Worm (Caenorhabditis elegans): ENCODE measurements around the gene str-94.

The str-94 gene

DNA sequence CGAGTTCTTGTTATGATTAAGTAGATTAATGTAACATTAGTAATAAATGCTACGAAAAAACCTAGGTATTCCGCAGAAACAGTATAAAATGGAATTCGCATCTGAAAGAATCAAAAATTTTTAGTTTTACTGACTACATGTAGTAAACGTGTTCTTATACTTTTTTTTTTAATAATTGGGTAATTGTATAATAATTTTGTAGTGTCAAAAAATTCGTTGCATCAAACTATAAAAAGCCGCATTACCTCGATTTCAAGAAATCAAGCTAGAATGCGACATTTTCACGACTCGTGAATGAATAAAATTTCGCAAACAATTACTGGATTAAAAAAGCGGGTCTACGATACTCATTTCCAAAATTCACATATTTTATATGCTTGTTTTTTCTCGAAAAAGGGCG, at the start of gene str-94:
Gene str-94, minus strand, starts transcription at position 101 of the 400 bp plus-strand sequence.
- TF ChIP-seq unc-62 (GFP tag; optimal IDR thresholded peaks at IDR 0.05), result no peak

DNA sequence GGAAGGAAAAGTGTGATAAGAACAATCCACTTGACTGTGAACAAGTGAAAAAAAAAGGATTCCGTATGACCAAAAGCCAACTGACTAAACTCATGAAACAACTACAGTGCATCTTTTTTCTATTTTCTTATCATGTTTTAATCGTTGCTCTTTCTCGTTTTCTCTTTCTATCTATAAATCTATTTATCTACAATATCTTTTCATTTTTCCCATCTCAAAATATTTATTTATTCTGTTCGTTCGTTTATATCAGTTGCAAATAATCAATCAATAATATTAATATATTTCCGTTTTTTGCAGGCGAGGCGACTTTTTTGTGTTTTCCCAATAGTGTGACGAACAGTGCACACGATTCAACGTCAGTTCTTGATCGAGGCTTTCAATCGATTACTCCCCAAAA, 48.2 kb upstream of the str-94 start, which contains the start of gene F44A2.5:
Gene F44A2.5, plus strand, starts transcription at position 301 of the 400 bp plus-strand sequence.
- no peak for TF ChIP-seq unc-62 (GFP tag; optimal IDR thresholded peaks at IDR 0.05)

DNA sequence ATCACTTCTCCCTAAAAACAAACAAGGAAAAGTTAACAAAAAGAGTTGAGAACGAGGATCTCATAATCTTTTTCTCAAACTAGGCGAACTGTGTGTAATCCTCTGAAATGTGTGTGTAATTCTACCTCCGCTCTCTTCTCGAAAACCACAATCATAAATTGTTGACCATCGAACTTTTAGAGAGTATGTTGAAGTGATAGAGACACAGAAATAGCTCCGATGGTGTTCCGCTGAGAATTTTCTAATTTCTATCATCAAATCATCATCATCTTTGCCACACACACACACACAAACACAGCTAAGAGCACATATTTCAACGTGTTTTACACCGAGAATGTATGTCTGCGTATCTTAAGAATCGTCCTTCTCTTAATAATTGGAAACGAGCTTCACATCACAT, 46.5 kb upstream of the str-94 start:
- no peak for TF ChIP-seq unc-62 (GFP tag; optimal IDR thresholded peaks at IDR 0.05)

DNA sequence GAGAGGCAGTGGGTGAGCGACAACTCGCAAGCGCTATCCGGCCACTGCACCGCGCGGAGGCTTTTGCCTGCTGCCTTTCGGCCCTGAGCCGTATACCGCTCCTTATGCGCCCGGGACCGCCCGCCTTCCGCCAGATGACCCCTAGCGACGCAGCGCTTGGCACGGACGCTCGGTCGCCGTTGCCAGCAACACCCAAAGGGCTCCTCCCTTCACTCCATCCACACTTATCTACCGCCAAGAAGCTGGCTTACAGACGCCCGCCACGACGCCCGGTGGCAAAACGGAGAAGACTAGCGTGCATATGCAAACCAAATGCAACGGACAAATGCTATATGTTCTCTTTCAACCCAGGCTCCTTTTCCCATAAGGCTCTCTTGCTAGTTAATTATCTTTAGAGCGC, 44.3 kb upstream of the str-94 start:
- TF ChIP-seq unc-62 (GFP tag; optimal IDR thresholded peaks at IDR 0.05), result no peak

DNA sequence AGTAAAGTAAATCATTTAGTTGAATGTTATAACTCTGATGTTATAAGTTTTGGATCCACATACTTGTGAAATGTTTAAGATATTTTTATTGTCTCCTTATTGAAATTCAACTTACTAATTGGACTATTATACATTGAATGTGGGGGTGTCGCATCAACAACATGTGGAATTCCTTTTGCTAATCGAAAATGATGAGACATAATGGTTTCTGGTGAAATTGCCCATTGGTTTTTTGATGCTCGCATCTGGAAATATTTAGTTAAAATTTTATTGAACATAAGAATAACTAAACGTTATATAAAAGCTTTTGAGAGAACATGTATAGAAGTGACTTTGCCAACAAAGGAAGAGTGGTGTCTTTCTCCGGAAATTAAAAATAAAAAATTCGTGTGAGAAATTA, 42.8 kb upstream of the str-94 start, which contains the start of gene ZK682.7:
Gene ZK682.7, minus strand, starts transcription at position 247 of the 400 bp plus-strand sequence.
- no peak for TF ChIP-seq unc-62 (GFP tag; optimal IDR thresholded peaks at IDR 0.05)

DNA sequence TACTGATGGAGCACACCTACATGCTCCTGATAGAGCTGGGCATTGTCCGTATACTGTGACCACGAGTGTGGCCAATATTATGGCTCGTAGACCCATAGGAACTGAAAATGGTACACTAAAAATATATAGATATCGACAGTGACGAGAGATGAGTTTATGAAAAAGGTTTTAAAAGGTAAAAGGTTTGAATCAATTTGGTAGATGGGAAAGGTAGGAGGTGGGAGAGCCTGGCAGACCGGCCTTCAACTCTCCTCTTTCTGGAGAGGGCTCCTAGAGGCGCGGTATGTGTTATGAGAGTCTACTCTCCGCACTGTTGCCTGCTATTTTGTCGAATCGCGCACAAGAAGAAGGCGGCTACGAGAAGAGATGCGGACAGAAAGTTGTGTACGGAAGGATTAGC, 38.4 kb upstream of the str-94 start, which contains the start of gene lron-2:
Gene lron-2, minus strand, starts transcription at position 101 of the 400 bp plus-strand sequence.
- TF ChIP-seq unc-62 (GFP tag; optimal IDR thresholded peaks at IDR 0.05), result no peak

DNA sequence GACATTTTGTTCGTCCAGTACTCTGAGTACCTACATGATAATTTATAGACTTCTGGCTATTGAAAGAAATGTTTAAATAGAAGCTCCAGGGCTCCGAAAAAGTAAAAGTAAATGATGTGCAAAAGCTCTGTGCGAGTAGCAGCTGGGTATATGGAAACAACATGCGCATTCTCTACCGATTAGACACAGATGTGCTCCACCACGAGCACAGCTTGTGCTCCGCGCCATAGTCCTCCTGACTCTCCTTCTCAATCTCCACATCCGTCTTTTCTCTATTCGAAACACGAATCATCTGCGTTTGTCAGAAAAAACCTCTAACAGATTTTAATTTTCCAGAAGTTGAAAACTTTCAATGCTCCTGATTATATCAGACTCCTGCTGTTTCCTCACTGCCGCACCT, 34.3 kb upstream of the str-94 start:
- TF ChIP-seq unc-62 (GFP tag; optimal IDR thresholded peaks at IDR 0.05), result no peak

DNA sequence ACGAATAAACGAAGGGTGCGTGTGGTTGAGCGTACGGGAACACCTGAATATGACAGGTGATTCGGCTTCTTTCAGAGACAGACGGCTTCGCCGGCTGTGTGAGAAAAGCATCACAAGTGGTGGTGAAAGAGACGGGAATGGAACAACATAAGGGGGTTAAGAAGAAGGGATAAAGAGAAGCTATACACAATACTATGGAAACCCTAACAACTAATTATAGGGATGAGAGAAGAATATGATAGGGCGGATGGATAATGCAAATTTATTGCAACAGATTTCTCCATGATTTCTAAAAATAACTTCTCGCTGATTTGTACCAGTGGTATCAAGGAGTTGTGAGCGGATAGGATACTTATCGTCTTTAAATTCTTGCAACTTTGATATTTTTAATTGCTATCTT, 33.0 kb upstream of the str-94 start, which contains the start of gene hlh-10:
Gene hlh-10, minus strand, starts transcription at position 101 of the 400 bp plus-strand sequence.
- no peak for TF ChIP-seq unc-62 (GFP tag; optimal IDR thresholded peaks at IDR 0.05)

DNA sequence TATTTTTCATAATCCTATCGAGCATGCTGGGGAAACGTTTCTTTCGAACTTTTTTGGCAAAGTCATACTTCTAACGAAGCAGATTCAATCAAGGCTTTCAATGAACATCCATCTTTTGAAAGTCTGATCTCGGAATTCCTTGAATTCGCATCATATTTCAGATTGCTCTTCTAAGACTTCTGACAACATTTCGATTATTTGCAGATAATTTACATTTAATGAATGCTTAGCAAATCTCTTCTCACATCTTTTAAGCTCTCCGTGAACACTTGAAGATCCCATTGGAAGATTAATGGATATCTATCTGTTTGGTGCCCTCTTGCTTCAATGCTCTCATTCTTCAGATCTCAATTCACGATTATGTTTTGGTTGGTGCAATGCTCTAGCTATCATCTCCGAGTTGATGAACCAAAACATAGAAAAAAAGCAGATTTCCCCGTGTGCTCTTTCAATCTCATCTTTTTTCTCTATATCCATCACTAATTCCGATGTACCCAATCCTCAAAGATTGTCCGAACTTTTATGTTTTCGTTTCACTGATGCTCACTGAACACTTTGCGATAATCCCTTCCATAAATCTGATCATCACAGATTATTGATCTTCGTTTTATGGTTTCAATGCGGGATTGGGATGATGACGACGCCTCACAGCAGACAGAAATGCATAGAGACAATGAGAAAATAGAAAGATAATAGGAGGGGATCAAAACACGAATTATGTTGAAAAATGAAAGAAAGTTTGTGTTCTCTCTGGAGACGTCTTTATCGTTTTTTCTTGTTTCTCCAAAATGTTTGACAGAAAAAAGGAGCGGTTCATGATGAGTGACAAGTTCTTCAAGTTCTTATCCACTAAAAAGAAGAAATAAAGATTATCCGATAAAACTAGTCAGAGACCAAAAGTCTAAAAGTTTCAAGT, 25.3 kb upstream of the str-94 start:
- TF ChIP-seq unc-62 (GFP tag; optimal IDR thresholded peaks at IDR 0.05), result no peak

DNA sequence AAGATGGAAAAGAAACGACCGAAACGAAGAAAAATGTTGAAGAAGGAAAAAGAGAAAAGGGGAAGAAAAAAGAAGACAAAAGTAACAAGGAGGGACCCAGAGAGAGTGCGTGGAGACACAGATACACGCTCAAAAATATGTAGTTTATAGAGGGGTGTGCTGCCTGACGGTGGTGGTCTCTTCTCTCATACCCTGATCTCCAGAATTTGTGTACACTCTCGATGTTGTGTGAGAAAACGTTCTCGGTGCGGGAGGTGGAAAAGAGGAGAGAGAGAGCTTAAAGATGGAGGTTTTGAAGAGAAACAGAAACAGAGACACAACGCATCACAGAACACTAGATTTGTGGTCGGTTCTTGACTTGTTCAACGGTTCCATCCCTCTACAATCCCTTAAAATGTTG, 24.5 kb upstream of the str-94 start:
- TF ChIP-seq unc-62 (GFP tag; optimal IDR thresholded peaks at IDR 0.05), result no peak

DNA sequence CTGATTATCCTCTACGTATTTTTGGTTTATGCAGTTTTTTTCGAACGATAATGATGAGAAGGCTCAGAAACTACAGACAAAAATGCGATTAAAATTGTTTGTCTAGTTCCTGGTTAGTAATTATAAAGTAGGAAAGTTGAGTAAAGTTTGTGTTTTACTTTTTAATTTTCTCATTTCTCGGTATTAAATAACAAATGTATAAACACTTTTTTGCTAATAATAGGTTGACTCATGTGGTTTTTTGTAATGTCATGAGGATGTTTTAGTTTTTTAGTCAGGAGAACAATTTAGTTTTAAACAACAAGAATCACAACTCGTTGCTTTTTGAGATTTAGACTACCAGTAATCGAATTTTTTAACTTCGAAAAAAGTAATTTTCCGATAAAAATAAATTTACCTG, 23.5 kb upstream of the str-94 start:
- TF ChIP-seq unc-62 (GFP tag; optimal IDR thresholded peaks at IDR 0.05), result no peak

DNA sequence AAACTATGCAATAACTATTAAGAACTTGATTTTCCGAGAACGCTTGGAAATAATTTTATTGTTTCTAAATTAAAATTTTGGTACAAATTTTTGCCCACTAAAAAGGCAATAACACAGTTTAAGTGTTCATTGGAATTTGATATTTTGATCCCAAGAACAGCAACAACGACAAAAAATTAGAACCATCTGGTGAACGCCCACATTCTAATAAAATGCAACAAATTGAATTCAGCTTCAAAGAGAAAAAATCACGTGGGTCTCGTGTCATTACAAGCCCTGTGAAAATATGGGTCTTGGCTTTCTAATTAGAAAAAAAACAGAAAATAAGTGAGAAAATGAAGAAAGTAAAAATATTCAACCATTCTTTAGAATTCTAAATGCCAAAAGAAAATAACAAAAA, 22.7 kb upstream of the str-94 start:
- no peak for TF ChIP-seq unc-62 (GFP tag; optimal IDR thresholded peaks at IDR 0.05)

DNA sequence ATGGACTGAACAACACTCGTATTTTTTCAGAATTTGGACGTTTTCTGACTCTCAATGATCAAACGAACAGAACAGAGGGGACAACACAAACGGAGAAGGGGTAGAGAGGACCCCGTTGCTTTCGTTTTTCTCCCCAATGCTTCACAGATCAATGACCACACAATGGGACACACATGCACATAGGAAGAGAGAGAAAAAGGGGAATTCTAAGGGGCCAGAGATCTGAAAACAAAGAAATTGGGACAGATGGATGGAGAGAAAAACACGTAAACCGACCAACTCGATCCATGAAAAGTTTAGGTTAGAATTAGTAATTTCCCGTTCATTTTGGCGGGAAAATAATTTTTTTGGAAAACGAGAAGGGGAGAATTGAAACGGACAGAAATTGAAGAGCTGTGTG, 21.3 kb upstream of the str-94 start:
- TF ChIP-seq unc-62 (GFP tag; optimal IDR thresholded peaks at IDR 0.05), result no peak

DNA sequence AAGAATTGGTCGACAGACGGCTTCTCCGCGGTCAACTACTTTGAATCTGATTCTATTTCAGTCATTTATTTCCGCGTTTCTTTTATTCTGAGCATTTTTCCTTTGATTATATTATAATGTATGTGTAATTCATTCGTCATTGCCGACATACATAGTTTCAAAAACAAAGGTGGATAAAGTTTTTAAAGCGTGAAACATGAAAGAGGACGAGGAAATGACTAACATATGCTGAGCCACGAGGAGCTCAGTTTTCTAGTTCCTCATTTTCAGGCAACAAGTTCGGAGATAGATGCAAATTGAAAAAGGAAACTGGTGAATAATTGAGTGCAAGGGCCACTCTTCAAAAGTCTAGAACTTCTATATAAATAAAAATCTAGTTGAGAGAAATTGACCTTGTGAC, 19.1 kb upstream of the str-94 start:
- no peak for TF ChIP-seq unc-62 (GFP tag; optimal IDR thresholded peaks at IDR 0.05)

DNA sequence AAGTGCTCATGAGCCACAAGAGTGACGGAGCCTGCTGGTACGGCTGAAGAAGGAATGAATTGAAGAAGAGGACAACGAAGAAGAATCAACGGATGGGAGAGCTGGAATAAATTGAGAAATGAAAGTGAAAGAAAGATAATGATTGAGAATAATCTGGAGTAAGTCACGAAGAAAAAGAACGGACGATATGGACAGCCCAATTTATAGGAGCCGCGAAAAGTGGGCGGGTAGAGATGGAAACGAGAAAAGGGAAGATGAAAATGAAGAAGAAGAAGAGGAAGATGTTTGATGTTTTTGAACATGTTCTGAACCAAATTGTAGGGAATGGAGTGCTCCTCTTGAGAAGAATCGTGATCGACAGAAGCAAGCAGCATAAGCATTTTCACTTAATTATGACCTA, 17.3 kb upstream of the str-94 start, which contains the start of gene slc-17.7:
Gene slc-17.7, minus strand, starts transcription at position 101 of the 400 bp plus-strand sequence.
- TF ChIP-seq unc-62 (GFP tag; optimal IDR thresholded peaks at IDR 0.05), result no peak

DNA sequence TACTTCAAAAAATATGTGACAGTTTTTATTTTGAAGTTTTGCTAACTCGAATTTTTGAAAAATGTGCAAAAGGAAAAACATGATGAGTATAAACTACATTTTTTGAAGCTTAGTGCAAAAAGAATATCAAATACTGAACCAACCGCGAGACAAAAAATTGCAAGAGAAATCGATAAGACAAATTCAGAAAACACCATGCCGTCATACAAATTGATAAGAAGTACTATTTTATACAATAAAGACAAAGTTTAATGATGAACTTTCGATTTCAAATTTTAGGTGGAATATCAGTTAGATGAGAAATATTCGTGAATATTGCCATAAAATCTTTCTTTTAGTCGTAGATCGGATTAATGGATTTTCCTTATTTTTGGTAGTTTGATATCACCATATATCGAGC, 13.6 kb upstream of the str-94 start:
- no peak for TF ChIP-seq unc-62 (GFP tag; optimal IDR thresholded peaks at IDR 0.05)

DNA sequence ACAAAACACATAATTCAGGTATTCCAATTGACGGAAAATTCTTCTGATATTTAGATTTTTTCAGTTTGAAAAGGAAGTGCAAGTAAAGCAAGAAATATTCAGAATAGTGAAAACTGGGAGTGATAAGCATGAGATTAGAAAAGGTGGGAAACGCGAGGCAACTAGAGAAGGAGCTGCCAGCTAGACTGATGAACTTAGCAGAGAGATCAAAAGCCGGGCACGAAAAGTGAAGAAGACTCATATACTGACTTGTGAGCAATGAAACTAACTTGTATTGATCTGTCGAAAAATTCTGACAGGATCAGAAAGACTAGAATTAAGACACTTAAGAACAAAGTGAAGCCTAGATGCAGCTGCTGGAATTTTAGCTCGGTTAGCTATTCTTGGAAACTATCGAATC, 12.4 kb upstream of the str-94 start, which contains the start of gene nhr-36:
Gene nhr-36, minus strand, starts transcription at position 101 of the 400 bp plus-strand sequence.
- no peak for TF ChIP-seq unc-62 (GFP tag; optimal IDR thresholded peaks at IDR 0.05)
